Fruit fly (Drosophila melanogaster): Measurements from ENCODE around the gene C1GalTA.
A peak's percentile ranks its signal among the peaks of the same experiment; 100 is the strongest.

The C1GalTA gene

dm6 chr2L:8998237-8998636, 47.2 kb upstream of the C1GalTA start, which contains the start of gene Try29F:
Gene Try29F (plus strand): TSS chr2L:8998537.
- TF ChIP-seq HmgD (GFP tag; optimal IDR thresholded peaks at IDR 0.05) (no peak), CG11456 (GFP tag; IDR thresholded peaks at IDR 0.05) (0 out of 3 replicates have a peak, but pooled peaks have one; percentile 1), NK7.1 (GFP tag; optimal IDR thresholded peaks at IDR 0.05) (no peak)

- TF ChIP-seq hth (optimal IDR thresholded peaks at IDR 0.05) (no peak), klu (GFP tag; IDR thresholded peaks at IDR 0.05) (peak; percentile 68; the same call in 1 of the 2 replicates), sna (GFP tag; IDR thresholded peaks at IDR 0.05; ENCODE audit: partially characterized antibody) (0 out of 2 replicates have a peak, but pooled peaks have one; percentile 14), zfh1 (GFP tag; IDR thresholded peaks at IDR 0.05) (peak; percentile 88), CG1603 (tag; optimal IDR thresholded peaks at IDR 0.05) (peak; percentile 89), CG17186 (GFP tag; optimal IDR thresholded peaks at IDR 0.05) (peak; percentile 68), Hand (GFP tag; optimal IDR thresholded peaks at IDR 0.05) (no peak), cas (GFP tag; IDR thresholded peaks at IDR 0.05) (peak; percentile 96), CG17612 (GFP tag; IDR thresholded peaks at IDR 0.05) (peak; percentile 45), chinmo (GFP tag; IDR thresholded peaks at IDR 0.05; ENCODE audit: partially characterized antibody) (no peak), Asciz (GFP tag; optimal IDR thresholded peaks at IDR 0.05) (no peak), Taf1 (GFP tag; IDR thresholded peaks at IDR 0.05) (peak; percentile 96), D (optimal IDR thresholded peaks at IDR 0.05) (no peak), D (GFP tag; optimal IDR thresholded peaks at IDR 0.05) (peak; percentile 71), caup (GFP tag; optimal IDR thresholded peaks at IDR 0.05; ENCODE audit: severe bottlenecking) (peak; percentile 82), Sry-β (GFP tag; optimal IDR thresholded peaks at IDR 0.05) (peak; percentile 70), ind (GFP tag; optimal IDR thresholded peaks at IDR 0.05) (peak; percentile 79), Drgx (GFP tag; IDR thresholded peaks at IDR 0.05) (peak; percentile 75), CG6813 (GFP tag; optimal IDR thresholded peaks at IDR 0.05) (no peak), CG18764 (GFP tag; optimal IDR thresholded peaks at IDR 0.05) (peak; percentile 48), Side (GFP tag; optimal IDR thresholded peaks at IDR 0.05) (peak; percentile 89), hb (GFP tag; IDR thresholded peaks at IDR 0.05; ENCODE audit: partially characterized antibody) (no peak), CG18262 (tag; optimal IDR thresholded peaks at IDR 0.05) (no peak), dmrt99B (tag; optimal IDR thresholded peaks at IDR 0.05) (peak; percentile 76), NK7.1 (GFP tag; optimal IDR thresholded peaks at IDR 0.05) (peak; percentile 46), lola (GFP tag; optimal IDR thresholded peaks at IDR 0.05) (peak in 1 of 3 experiments; percentile 87), pzg (GFP tag; optimal IDR thresholded peaks at IDR 0.05) (peak; percentile 86), CG7372 (GFP tag; IDR thresholded peaks at IDR 0.05) (peak; percentile 96), ash1 (GFP tag; optimal IDR thresholded peaks at IDR 0.05) (no peak), Hr39 (optimal IDR thresholded peaks at IDR 0.05) (no peak), H15 (GFP tag; IDR thresholded peaks at IDR 0.05) (peak; percentile 85; the same call in 2 of the 3 replicates), CG4707 (GFP tag; optimal IDR thresholded peaks at IDR 0.05) (no peak), Pdp1 (GFP tag; optimal IDR thresholded peaks at IDR 0.05) (peak; percentile 75 to 97), en (GFP tag; optimal IDR thresholded peaks at IDR 0.05) (peak; percentile 47), CG11456 (GFP tag; IDR thresholded peaks at IDR 0.05) (peak; percentile 94), CG32532 (GFP tag; IDR thresholded peaks at IDR 0.05) (peak; percentile 92), bigmax (GFP tag; optimal IDR thresholded peaks at IDR 0.05) (no peak), vvl (GFP tag; IDR thresholded peaks at IDR 0.05) (peak; percentile 92), CG17912 (GFP tag; optimal IDR thresholded peaks at IDR 0.05) (peak; percentile 77), CG8281 (tag; optimal IDR thresholded peaks at IDR 0.05) (no peak), nau (GFP tag; optimal IDR thresholded peaks at IDR 0.05) (peak; percentile 14), CrebB (tag; optimal IDR thresholded peaks at IDR 0.05) (peak; percentile 3), aop (GFP tag; IDR thresholded peaks at IDR 0.05) (peak; percentile 94), Nf-YA (GFP tag; IDR thresholded peaks at IDR 0.05) (peak; percentile 83), CG6254 (GFP tag; optimal IDR thresholded peaks at IDR 0.05) (no peak), pfk (GFP tag; optimal IDR thresholded peaks at IDR 0.05) (no peak), HLH4C (GFP tag; IDR thresholded peaks at IDR 0.05; ENCODE audit: partially characterized antibody) (peak; percentile 34; the same call in 1 of the 3 replicates)
Observed at dm6 chr2L:8997285-8997684, 46.3 kb upstream of the C1GalTA start, which contains the start of the genes alien and CG18661. Gene alien (minus strand): TSS chr2L:8997379. Gene CG18661 (plus strand): TSS chr2L:8997605.

Data from whole organism, embryonic.